Fruit fly (Drosophila melanogaster) whole organism, embryonic: Measurements from ENCODE around the gene CG1801.

Experiments used
- Awh ChIP-seq: fragments of 200-800 bp; sonication (Bioruptor generic); IDR thresholded peaks from 2 replicates; pipeline ENCODE4, ENCODE4 v1.3.6; 2022; ENCODE audit warnings: missing biosample characterization, missing genetic modification characterization
- B-H1 ChIP-seq: fragments of 200-800 bp; sonication (Bioruptor generic); IDR thresholded peaks from 3 replicates; pipeline ENCODE4 v1.3.6; 2022; ENCODE audit warnings: missing biosample characterization, missing genetic modification characterization
- Bdp1 ChIP-seq: fragments of 200-800 bp; sonication (Bioruptor generic); optimal IDR thresholded peaks from 3 replicates; lab custom pipeline; 2016; ENCODE audit warnings: missing biosample characterization, missing genetic modification characterization
- CG10543 ChIP-seq: fragments of 200-800 bp; sonication (Bioruptor generic); optimal IDR thresholded peaks from 3 replicates; lab custom pipeline; 2017; ENCODE audit warnings: missing biosample characterization, mild to moderate bottlenecking, missing genetic modification characterization, moderate library complexity
- CG11560 ChIP-seq: fragments of 200-800 bp; sonication (Bioruptor generic); IDR thresholded peaks from 3 replicates; pipeline ENCODE4 v1.3.6; 2022; ENCODE audit warnings: missing biosample characterization, missing genetic modification characterization
- CG11723 ChIP-seq: fragments of 200-800 bp; sonication (Bioruptor generic); optimal IDR thresholded peaks from 2 replicates; lab custom pipeline; 2017; ENCODE audit warnings: missing biosample characterization, mild to moderate bottlenecking, missing genetic modification characterization
- CG12299 ChIP-seq: fragments of 200-800 bp; sonication (Bioruptor generic); optimal IDR thresholded peaks from 2 replicates; lab custom pipeline; 2018; ENCODE audit warnings: missing biosample characterization, mild to moderate bottlenecking, missing genetic modification characterization
- CG12769 ChIP-seq: fragments of 200-800 bp; sonication (Bioruptor generic); optimal IDR thresholded peaks from 2 replicates; lab custom pipeline; 2019; ENCODE audit warnings: missing biosample characterization, mild to moderate bottlenecking, missing genetic modification characterization, moderate library complexity
- CG12942 ChIP-seq: fragments of 200-800 bp; sonication (Bioruptor generic); optimal IDR thresholded peaks from 3 replicates; lab custom pipeline; 2016; ENCODE audit warnings: missing biosample characterization, missing genetic modification characterization
- CG14441 ChIP-seq: fragments of 200-800 bp; sonication (Bioruptor generic); IDR thresholded peaks from 2 replicates; pipeline ENCODE4 v1.3.6; 2022; ENCODE audit warnings: missing biosample characterization, missing genetic modification characterization
- CG14667 ChIP-seq: fragments of 200-800 bp; sonication (Bioruptor generic); IDR thresholded peaks from 2 replicates; pipeline ENCODE4 v1.3.6; 2022; ENCODE audit warnings: missing biosample characterization, missing genetic modification characterization
- CG15514 ChIP-seq: fragments of 200-800 bp; sonication (Bioruptor generic); optimal IDR thresholded peaks from 3 replicates; lab custom pipeline; 2017; ENCODE audit warnings: missing biosample characterization, missing genetic modification characterization, mild to moderate bottlenecking, moderate library complexity, missing genetic modification reagents
- CG16815 ChIP-seq: fragments of 200-800 bp; sonication (Bioruptor generic); optimal IDR thresholded peaks from 3 replicates; lab custom pipeline; 2017; ENCODE audit warnings: missing biosample characterization, mild to moderate bottlenecking, missing genetic modification characterization
- CG17385 ChIP-seq: fragments of 200-800 bp; sonication (Bioruptor generic); optimal IDR thresholded peaks from 3 replicates; lab custom pipeline; 2018; ENCODE audit warnings: missing biosample characterization, mild to moderate bottlenecking, missing genetic modification characterization
- CG17912 ChIP-seq: fragments of 200-800 bp; sonication (Bioruptor generic); optimal IDR thresholded peaks from 2 replicates; lab custom pipeline; 2018; ENCODE audit warnings: missing biosample characterization, mild to moderate bottlenecking, missing genetic modification characterization
- CG18599 ChIP-seq: fragments of 200-800 bp; sonication (Bioruptor generic); optimal IDR thresholded peaks from 3 replicates; lab custom pipeline; 2017; ENCODE audit warnings: missing biosample characterization, missing genetic modification characterization, mild to moderate bottlenecking, moderate library complexity, missing genetic modification reagents
- CG2889 ChIP-seq: fragments of 200-800 bp; sonication (Bioruptor generic); IDR thresholded peaks from 3 replicates; pipeline ENCODE4 v1.3.6; 2022; ENCODE audit warnings: missing biosample characterization, missing genetic modification characterization
- CG30403 ChIP-seq: fragments of 200-800 bp; sonication (Bioruptor generic); optimal IDR thresholded peaks from 3 replicates; lab custom pipeline; 2016; ENCODE audit warnings: missing biosample characterization, missing genetic modification characterization
- CG3407 ChIP-seq: fragments of 200-800 bp; sonication (Bioruptor generic); optimal IDR thresholded peaks from 2 replicates; lab custom pipeline; 2018; ENCODE audit warnings: missing biosample characterization, mild to moderate bottlenecking, missing genetic modification characterization
- CG34422 ChIP-seq: fragments of 200-800 bp; sonication (Bioruptor generic); IDR thresholded peaks from 3 replicates; pipeline ENCODE4 v1.3.6; 2022; ENCODE audit warnings: missing biosample characterization, missing genetic modification characterization
- CG4617 ChIP-seq: fragments of 200-800 bp; sonication (Bioruptor generic); optimal IDR thresholded peaks from 3 replicates; lab custom pipeline; 2016; ENCODE audit warnings: missing biosample characterization, missing genetic modification characterization, borderline replicate concordance
- Drgx ChIP-seq: fragments of 200-800 bp; sonication (Bioruptor generic); IDR thresholded peaks from 2 replicates; pipeline ENCODE4 v1.3.6; 2022; ENCODE audit warnings: missing biosample characterization, missing genetic modification characterization
- E2f1 ChIP-seq: fragments of 200-800 bp; sonication (Bioruptor generic); IDR thresholded peaks from 2 replicates; pipeline ENCODE4 v1.3.6; 2022; ENCODE audit warnings: missing biosample characterization, missing genetic modification characterization
- NK7.1 ChIP-seq: fragments of 200-800 bp; sonication (Bioruptor generic); optimal IDR thresholded peaks from 3 replicates; lab custom pipeline; 2016; ENCODE audit warnings: missing biosample characterization, missing genetic modification characterization
- Oaz ChIP-seq: fragments of 200-800 bp; sonication (Bioruptor generic); IDR thresholded peaks from 2 replicates; pipeline ENCODE4 v1.3.6; 2022; ENCODE audit warnings: missing biosample characterization, missing genetic modification characterization
- Optix ChIP-seq: fragments of 200-800 bp; sonication (Bioruptor generic); IDR thresholded peaks from 3 replicates; pipeline ENCODE4 v1.3.6; 2022; ENCODE audit warnings: missing biosample characterization, missing genetic modification characterization
- Trl ChIP-seq, 3 experiments: fragments of >200 bp in 2 of 3; fragments of 200-800 bp in 1 of 3; sonication (Bioruptor generic) in 1 of 3; optimal IDR thresholded peaks; 2 replicates in 1 of 3; 3 replicates in 2 of 3; lab custom pipeline; 2016 to 2017; ENCODE audit warnings: missing biosample characterization in 1 of 3, missing genetic modification characterization in 1 of 3
- ac ChIP-seq: fragments of 200-800 bp; sonication (Bioruptor generic); optimal IDR thresholded peaks from 3 replicates; lab custom pipeline; 2017; ENCODE audit warnings: missing biosample characterization, mild to moderate bottlenecking, missing genetic modification characterization
- bbx ChIP-seq: fragments of 200-800 bp; sonication (Bioruptor generic); IDR thresholded peaks from 2 replicates; pipeline ENCODE4 v1.3.6; 2022; ENCODE audit warnings: missing biosample characterization, missing genetic modification characterization; ENCODE audit not compliant: partially characterized antibody
- bcd ChIP-seq: fragments of 200-800 bp; sonication (Bioruptor generic); optimal IDR thresholded peaks from 2 replicates; lab custom pipeline; 2017; ENCODE audit warnings: missing biosample characterization, mild to moderate bottlenecking, missing genetic modification characterization
- bsh ChIP-seq, 2 experiments: fragments of 200-800 bp; sonication (Bioruptor generic); optimal IDR thresholded peaks; 2 replicates each; lab custom pipeline; 2017 to 2018; ENCODE audit warnings: mild to moderate bottlenecking in 2 of 2, missing biosample characterization in 2 of 2, missing genetic modification characterization in 2 of 2, moderate library complexity in 1 of 2
- corto ChIP-seq: fragments of 200-800 bp; sonication (Bioruptor generic); optimal IDR thresholded peaks from 2 replicates; lab custom pipeline; 2016; ENCODE audit warnings: missing biosample characterization, mild to moderate bottlenecking, missing genetic modification characterization, moderate library complexity
- crol ChIP-seq: fragments of 200-800 bp; sonication (Bioruptor generic); IDR thresholded peaks from 2 replicates; pipeline ENCODE4 v1.3.6; 2022; ENCODE audit warnings: missing biosample characterization, missing genetic modification characterization
- ewg ChIP-seq: fragments of 200-800 bp; sonication (Bioruptor generic); optimal IDR thresholded peaks from 3 replicates; lab custom pipeline; 2017; ENCODE audit warnings: mild to moderate bottlenecking, missing biosample characterization, missing genetic modification reagents, missing genetic modification characterization
- eyg ChIP-seq: fragments of 200-800 bp; sonication (Bioruptor generic); optimal IDR thresholded peaks from 3 replicates; lab custom pipeline; 2016; ENCODE audit warnings: missing biosample characterization, missing genetic modification characterization
- fd102C ChIP-seq: fragments of 200-800 bp; sonication (Bioruptor generic); optimal IDR thresholded peaks from 2 replicates; lab custom pipeline; 2018; ENCODE audit warnings: missing biosample characterization, mild to moderate bottlenecking, missing genetic modification characterization, moderate library complexity
- ftz-f1 ChIP-seq: fragments of 200-800 bp; sonication (Bioruptor generic); optimal IDR thresholded peaks from 2 replicates; lab custom pipeline; 2016; ENCODE audit warnings: missing biosample characterization, missing genetic modification characterization
- gem ChIP-seq: fragments of 200-800 bp; sonication (Bioruptor generic); optimal IDR thresholded peaks from 2 replicates; lab custom pipeline; 2019; ENCODE audit warnings: missing biosample characterization, mild to moderate bottlenecking, missing genetic modification characterization, moderate library complexity
- ken ChIP-seq: fragments of 200-800 bp; sonication (Bioruptor generic); IDR thresholded peaks from 3 replicates; pipeline ENCODE4 v1.3.6; 2022; ENCODE audit warnings: missing biosample characterization, missing genetic modification characterization
- pho ChIP-seq: fragments of 200-800 bp; sonication (Bioruptor generic); optimal IDR thresholded peaks from 2 replicates; lab custom pipeline; 2016; ENCODE audit warnings: missing biosample characterization, missing genetic modification characterization
- pnt ChIP-seq: fragments of 200-800 bp; sonication (Bioruptor generic); optimal IDR thresholded peaks from 3 replicates; lab custom pipeline; 2016; ENCODE audit warnings: missing biosample characterization, missing genetic modification characterization
- prd ChIP-seq, 3 experiments: fragments of >200 bp in 2 of 3; fragments of 200-800 bp in 1 of 3; sonication (Bioruptor generic) in 1 of 3; optimal IDR thresholded peaks in 2 of 3; IDR thresholded peaks in 1 of 3; 2 replicates in 2 of 3; 3 replicates in 1 of 3; pipeline versions ENCODE4 v1.3.6 to Lab custom; 2017 to 2022; ENCODE audit warnings: missing biosample characterization in 1 of 3, missing genetic modification characterization in 1 of 3
- sc ChIP-seq, 3 experiments: fragments of >200 bp in 2 of 3; fragments of 200-800 bp in 1 of 3; sonication (Bioruptor generic) in 1 of 3; optimal IDR thresholded peaks; 2 replicates in 2 of 3; 3 replicates in 1 of 3; lab custom pipeline; 2017; ENCODE audit warnings: mild to moderate bottlenecking in 1 of 3, missing biosample characterization in 1 of 3, missing genetic modification characterization in 1 of 3, missing genetic modification reagents in 1 of 3
- so ChIP-seq: fragments of 200-800 bp; sonication (Bioruptor generic); IDR thresholded peaks from 3 replicates; pipeline ENCODE4 v1.3.6; 2022; ENCODE audit warnings: missing biosample characterization, missing genetic modification characterization
- sob ChIP-seq: fragments of 200-800 bp; sonication (Bioruptor generic); IDR thresholded peaks from 2 replicates; pipeline ENCODE4 v1.3.6; 2022; ENCODE audit warnings: missing biosample characterization, missing genetic modification characterization
- sr ChIP-seq: fragments of 200-800 bp; sonication (Bioruptor generic); IDR thresholded peaks from 3 replicates; pipeline ENCODE4 v1.3.6; 2022; ENCODE audit warnings: missing biosample characterization, missing genetic modification characterization
- sug ChIP-seq: fragments of 200-800 bp; optimal IDR thresholded peaks from 2 replicates; lab custom pipeline; 2019; ENCODE audit warnings: missing biosample characterization, mild to moderate bottlenecking, missing genetic modification characterization, moderate library complexity
- tll ChIP-seq, 2 experiments: fragments of 200-800 bp in 1 of 2; fragments of >200 bp in 1 of 2; sonication (Bioruptor generic) in 1 of 2; optimal IDR thresholded peaks; 2 replicates each; lab custom pipeline; 2017 to 2019; ENCODE audit warnings: missing biosample characterization in 2 of 2, missing genetic modification characterization in 2 of 2, mild to moderate bottlenecking in 1 of 2, moderate library complexity in 1 of 2
- trh ChIP-seq: fragments of 200-800 bp; sonication (Bioruptor generic); optimal IDR thresholded peaks from 2 replicates; lab custom pipeline; 2016; ENCODE audit warnings: missing biosample characterization, missing genetic modification characterization
- vnd ChIP-seq: fragments of 200-800 bp; sonication (Bioruptor generic); IDR thresholded peaks from 3 replicates; pipeline ENCODE4 v1.3.6; 2022; ENCODE audit warnings: missing biosample characterization, missing genetic modification characterization; ENCODE audit not compliant: partially characterized antibody
- yki ChIP-seq: fragments of >200 bp; optimal IDR thresholded peaks from 3 replicates; lab custom pipeline; 2018

The CG1801 gene

dm6 chrX:21339476-21339931 is 22.2 kb upstream of the CG1801 start, which contains the start of the genes tty and fliI (continued):
- TF ChIP-seq CG15514 (GFP tag; lab: Kevin White, UChicago) (peak; percentile 79), CG16815 (GFP tag; lab: Kevin White, UChicago) (peak; percentile 82), sob (GFP tag; lab: Robert Waterston, UW) (peak; percentile 89), E2f1 (GFP tag; lab: Robert Waterston, UW) (peak; percentile 87), pnt (GFP tag; lab: Kevin White, UChicago) (peak; percentile 82), tll (GFP tag; optimal IDR thresholded peaks at IDR 0.05; lab: Kevin White, UChicago) (no peak), CG12942 (GFP tag; lab: Kevin White, UChicago) (peak; percentile 81), prd (optimal IDR thresholded peaks at IDR 0.05; lab: Kevin White, UChicago) (no peak), prd (GFP tag; IDR thresholded peaks at IDR 0.05; lab: Robert Waterston, UW) (peak; percentile 94), yki (lab: Kevin White, UChicago) (no peak), eyg (GFP tag; lab: Kevin White, UChicago) (peak; percentile 66), B-H1 (peak; percentile 84), ftz-f1 (peak; percentile 68), Optix (peak; percentile 92), Oaz (GFP tag; lab: Robert Waterston, UW) (peak; percentile 68), ken (GFP tag; lab: Robert Waterston, UW) (peak; percentile 90), Awh (GFP tag; lab: Robert Waterston, UW) (peak; percentile 88), CG10543 (peak; percentile 37), CG4617 (GFP tag; lab: Kevin White, UChicago) (peak; percentile 63), Drgx (GFP tag; lab: Robert Waterston, UW) (peak; percentile 92), CG12769 (peak; percentile 86), CG14441 (peak; percentile 94), CG12299 (tag; lab: Kevin White, UChicago) (no peak), NK7.1 (GFP tag; lab: Kevin White, UChicago) (peak; percentile 42), CG3407 (peak; percentile 66), pho (GFP tag; lab: Kevin White, UChicago) (peak; percentile 81), trh (GFP tag; lab: Kevin White, UChicago) (peak; percentile 10), vnd (peak; percentile 39; the same call in 2 of the 3 replicates), CG2889 (GFP tag; lab: Robert Waterston, UW) (peak; percentile 84), fd102C (GFP tag; lab: Kevin White, UChicago) (no peak), sug (tag; lab: Kevin White, UChicago) (peak; percentile 55), ac (no peak), CG11560 (tag; lab: Robert Waterston, UW) (peak; percentile 75; the same call in 2 of the 3 replicates), bcd (GFP tag; lab: Kevin White, UChicago) (peak; percentile 83), CG30403 (GFP tag; lab: Kevin White, UChicago) (peak; percentile 81), CG11723 (peak; percentile 28), CG17912 (GFP tag; lab: Kevin White, UChicago) (peak; percentile 41), gem (peak; percentile 83), Bdp1 (GFP tag; lab: Kevin White, UChicago) (peak; percentile 79), sr (GFP tag; lab: Robert Waterston, UW) (peak; percentile 52; the same call in 1 of the 3 replicates), so (GFP tag; lab: Robert Waterston, UW) (peak; percentile 74; the same call in 2 of the 3 replicates), CG34422 (peak; percentile 94)

DNA sequence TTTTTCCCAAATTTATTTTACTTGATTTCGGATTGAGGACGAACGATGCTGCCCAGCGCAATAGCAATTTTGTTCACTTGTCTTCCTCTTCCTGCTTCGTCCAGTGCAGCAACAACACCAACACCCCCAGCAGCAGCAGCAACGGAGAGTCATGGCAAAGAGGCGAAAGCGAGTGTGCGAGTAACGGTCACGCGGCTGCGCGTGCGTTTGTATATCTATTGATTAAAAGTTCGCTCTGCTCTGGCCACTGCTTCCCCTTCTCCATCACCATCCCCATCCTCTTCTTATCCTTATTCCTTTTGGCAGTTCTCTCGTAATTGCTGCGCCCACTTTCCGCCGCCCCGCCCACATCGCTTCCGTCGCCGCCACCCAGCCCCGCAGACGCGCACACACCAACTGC is 20.8 kb upstream of the CG1801 start:
- TF ChIP-seq Trl (optimal IDR thresholded peaks at IDR 0.05; lab: Kevin White, UChicago): peak in 1 of 2 experiments; percentile 6
- no peak for TF ChIP-seq Trl (GFP tag; optimal IDR thresholded peaks at IDR 0.05; lab: Kevin White, UChicago)
- TF ChIP-seq CG14667 (GFP tag; lab: Robert Waterston, UW): no peak
- TF ChIP-seq sc (optimal IDR thresholded peaks at IDR 0.05; lab: Kevin White, UChicago): no peak
- no peak for TF ChIP-seq sc (GFP tag; optimal IDR thresholded peaks at IDR 0.05; lab: Kevin White, UChicago)
- peak; percentile 43 for TF ChIP-seq crol (GFP tag; lab: Robert Waterston, UW)
- TF ChIP-seq bsh (GFP tag; optimal IDR thresholded peaks at IDR 0.05; lab: Kevin White, UChicago): peak in 1 of 2 experiments; percentile 5
- TF ChIP-seq corto (GFP tag; lab: Kevin White, UChicago): no peak
- peak; percentile 70 for TF ChIP-seq CG17385 (GFP tag; lab: Kevin White, UChicago)
- peak; percentile 11 for TF ChIP-seq CG18599 (GFP tag; lab: Kevin White, UChicago)
- no peak for TF ChIP-seq bbx
- TF ChIP-seq ewg (GFP tag; lab: Kevin White, UChicago): peak; percentile 86
